Worm (Caenorhabditis elegans) whole organism, midembryonic: ENCODE data around the gene C08F1.12.

ENCODE experiments used
- T22C8.4 ChIP-seq: fragments of 200-800 bp; sonication (Bioruptor generic); IDR thresholded peaks from 2 replicates; pipeline ENCODE4 v1.3.6; 2022; ENCODE audit warnings: missing genetic modification characterization, missing compliant biosample characterization
- flt-1 ChIP-seq: fragments of 200-800 bp; sonication (Bioruptor generic); IDR thresholded peaks from 2 replicates; pipeline ENCODE4 v1.3.6; 2022; ENCODE audit warnings: missing genetic modification characterization, missing compliant biosample characterization
- med-1 ChIP-seq: sonication (generic microtip); optimal IDR thresholded peaks from 2 replicates; lab custom pipeline; 2017; ENCODE audit warnings: missing genetic modification characterization, mild to moderate bottlenecking, missing compliant biosample characterization, antibody characterized with exemption, missing genetic modification reagents; ENCODE audit not compliant: insufficient read depth
- tab-1 ChIP-seq: fragments of 200-800 bp; sonication (Bioruptor generic); IDR thresholded peaks from 2 replicates; pipeline ENCODE4 v1.3.6; 2022; ENCODE audit warnings: missing genetic modification characterization, missing compliant biosample characterization
- ztf-23 ChIP-seq: fragments of 200-800 bp; sonication (Bioruptor generic); IDR thresholded peaks from 2 replicates; pipeline ENCODE4 v1.3.6; 2022; ENCODE audit warnings: missing genetic modification reagents, missing genetic modification characterization, missing compliant biosample characterization

ce11 chrII:1830182-1830682 is 24.0 kb upstream of the C08F1.12 start, which contains the start of gene math-40:
- TF ChIP-seq tab-1 = no peak
- TF ChIP-seq med-1 (GFP tag; lab: Kevin White, UChicago) = no peak
- no peak for TF ChIP-seq ztf-23 (GFP tag; lab: Robert Waterston, UW)
- no peak for TF ChIP-seq T22C8.4
- TF ChIP-seq flt-1 (GFP tag; lab: Robert Waterston, UW) = no peak
